Worm (Caenorhabditis elegans) whole organism, L1 larva: ENCODE results near the gene bath-46.

Experiments used
- C16A3.4 ChIP-seq: fragments of 150-350 bp; optimal IDR thresholded peaks from 2 replicates; lab custom pipeline; 2014; ENCODE audit warnings: missing biosample characterization, missing genetic modification characterization
- C34B4.2 ChIP-seq: sonication (generic microtip); optimal IDR thresholded peaks from 2 replicates; lab custom pipeline; 2017; ENCODE audit warnings: mild to moderate bottlenecking, missing genetic modification characterization, missing compliant biosample characterization
- ama-1 ChIP-seq: fragments of 150-350 bp; optimal IDR thresholded peaks from 2 replicates; lab custom pipeline; 2014
- blmp-1 ChIP-seq: fragments of 150-350 bp; optimal IDR thresholded peaks from 2 replicates; lab custom pipeline; 2014; ENCODE audit warnings: missing biosample characterization, missing genetic modification characterization
- dsc-1 ChIP-seq: sonication (generic microtip); optimal IDR thresholded peaks from 2 replicates; lab custom pipeline; 2016; ENCODE audit warnings: mild to moderate bottlenecking, missing genetic modification characterization, missing compliant biosample characterization
- efl-1 ChIP-seq, 4 experiments: fragments of 150-350 bp; optimal IDR thresholded peaks in 3 of 4; peaks in 1 of 4; 1 replicate in 1 of 4; 2 replicates in 3 of 4; lab custom pipeline; 2014; ENCODE audit warnings: missing biosample characterization in 2 of 4, missing genetic modification characterization in 2 of 4, missing genetic modification reagents in 2 of 4
- efl-3 ChIP-seq: fragments of 200-800 bp; sonication (Bioruptor generic); optimal IDR thresholded peaks from 2 replicates; lab custom pipeline; 2018; ENCODE audit warnings: mild to moderate bottlenecking, missing genetic modification characterization, missing compliant biosample characterization
- egl-27 ChIP-seq, 2 experiments: fragments of 150-350 bp in 1 of 2; sonication (generic microtip); optimal IDR thresholded peaks; 3 replicates each; lab custom pipeline; 2017 to 2018; ENCODE audit warnings: missing biosample characterization in 2 of 2, missing genetic modification characterization in 2 of 2, missing genetic modification reagents in 2 of 2
- elt-2 ChIP-seq: sonication (generic microtip); optimal IDR thresholded peaks from 2 replicates; lab custom pipeline; 2016; ENCODE audit warnings: missing genetic modification characterization, mild to moderate bottlenecking, inconsistent platforms, missing compliant biosample characterization, missing genetic modification reagents
- elt-3 ChIP-seq, 6 experiments: fragments of 150-350 bp in 1 of 6; sonication (generic microtip); optimal IDR thresholded peaks; 2 replicates each; lab custom pipeline; 2017 to 2018; ENCODE audit warnings: missing biosample characterization in 6 of 6, missing genetic modification characterization in 6 of 6, inconsistent platforms in 1 of 6
- fkh-4 ChIP-seq: sonication (generic microtip); optimal IDR thresholded peaks from 2 replicates; lab custom pipeline; 2016; ENCODE audit warnings: missing compliant biosample characterization, missing genetic modification characterization, borderline replicate concordance
- grh-1 ChIP-seq: fragments of 200-800 bp; sonication (Bioruptor generic); IDR thresholded peaks from 2 replicates; pipeline ENCODE4 v1.3.6; 2022; ENCODE audit warnings: missing genetic modification reagents, missing genetic modification characterization, missing compliant biosample characterization
- isw-1 ChIP-seq: fragments of 200-800 bp; sonication (Bioruptor generic); IDR thresholded peaks from 2 replicates; pipeline ENCODE4 v1.3.6; 2022; ENCODE audit warnings: missing genetic modification characterization, missing compliant biosample characterization
- jun-1 ChIP-seq: fragments of 150-350 bp; optimal IDR thresholded peaks from 2 replicates; lab custom pipeline; 2014; ENCODE audit warnings: missing biosample characterization, missing genetic modification reagents, missing genetic modification characterization
- lin-13 ChIP-seq: fragments of 150-350 bp; optimal IDR thresholded peaks from 2 replicates; lab custom pipeline; 2014; ENCODE audit warnings: missing biosample characterization, missing genetic modification reagents, missing genetic modification characterization
- lin-14 ChIP-seq: fragments of 200-800 bp; sonication (Bioruptor generic); optimal IDR thresholded peaks from 2 replicates; lab custom pipeline; 2018; ENCODE audit warnings: mild to moderate bottlenecking, missing genetic modification characterization, moderate library complexity, missing compliant biosample characterization
- lin-35 ChIP-seq, 2 experiments: fragments of 150-350 bp; optimal IDR thresholded peaks; 2 replicates each; lab custom pipeline; 2014; ENCODE audit warnings: missing biosample characterization in 2 of 2, missing genetic modification characterization in 2 of 2, missing genetic modification reagents in 2 of 2
- lir-3 ChIP-seq: sonication (generic microtip); optimal IDR thresholded peaks from 2 replicates; lab custom pipeline; 2016; ENCODE audit warnings: mild to moderate bottlenecking, missing genetic modification characterization, moderate library complexity, missing compliant biosample characterization; ENCODE audit not compliant: poor library complexity
- mab-9 ChIP-seq: fragments of 200-800 bp; sonication (Bioruptor generic); IDR thresholded peaks from 2 replicates; pipeline ENCODE4 v1.3.6; 2022; ENCODE audit warnings: missing genetic modification reagents, missing genetic modification characterization, missing compliant biosample characterization
- mdl-1 ChIP-seq, 2 experiments: fragments of 150-350 bp; optimal IDR thresholded peaks; 2 replicates each; lab custom pipeline; 2014 to 2017; ENCODE audit warnings: missing biosample characterization in 2 of 2, missing genetic modification characterization in 2 of 2, inconsistent platforms in 1 of 2
- mef-2 ChIP-seq: fragments of 150-350 bp; optimal IDR thresholded peaks from 2 replicates; lab custom pipeline; 2014; ENCODE audit warnings: missing biosample characterization, missing genetic modification characterization
- nhr-11 ChIP-seq: fragments of 150-350 bp; optimal IDR thresholded peaks from 2 replicates; lab custom pipeline; 2014; ENCODE audit warnings: missing biosample characterization, missing genetic modification characterization
- nhr-20 ChIP-seq: sonication (generic microtip); optimal IDR thresholded peaks from 2 replicates; lab custom pipeline; 2016; ENCODE audit warnings: mild to moderate bottlenecking, missing genetic modification characterization, missing compliant biosample characterization
- nhr-28 ChIP-seq: fragments of 150-350 bp; optimal IDR thresholded peaks from 2 replicates; lab custom pipeline; 2014; ENCODE audit warnings: missing biosample characterization, missing genetic modification characterization
- nhr-84 ChIP-seq: sonication (generic microtip); optimal IDR thresholded peaks from 2 replicates; lab custom pipeline; 2017; ENCODE audit warnings: missing biosample characterization, missing genetic modification characterization
- nhr-85 ChIP-seq: sonication (generic microtip); peaks from one replicate; lab custom pipeline; 2016; ENCODE audit warnings: missing genetic modification characterization, inconsistent platforms, missing compliant biosample characterization
- rnt-1 ChIP-seq: sonication (generic microtip); optimal IDR thresholded peaks from 2 replicates; lab custom pipeline; 2016; ENCODE audit warnings: mild to moderate bottlenecking, missing genetic modification characterization, moderate library complexity, missing compliant biosample characterization
- skn-1 ChIP-seq: fragments of 150-350 bp; optimal IDR thresholded peaks from 2 replicates; lab custom pipeline; 2014; ENCODE audit warnings: missing biosample characterization, missing genetic modification characterization
- snpc-4 ChIP-seq: fragments of 150-350 bp; optimal IDR thresholded peaks from 2 replicates; lab custom pipeline; 2014; ENCODE audit warnings: missing biosample characterization, missing genetic modification characterization
- snu-23 ChIP-seq: sonication (generic microtip); optimal IDR thresholded peaks from 2 replicates; lab custom pipeline; 2016; ENCODE audit warnings: missing genetic modification characterization, missing compliant biosample characterization
- sox-4 ChIP-seq: sonication (generic microtip); optimal IDR thresholded peaks from 2 replicates; lab custom pipeline; 2016; ENCODE audit warnings: missing genetic modification characterization, missing compliant biosample characterization
- sptf-1 ChIP-seq: fragments of 150-350 bp; optimal IDR thresholded peaks from 2 replicates; lab custom pipeline; 2014; ENCODE audit warnings: missing biosample characterization, missing genetic modification characterization
- swsn-7 ChIP-seq: sonication (generic microtip); optimal IDR thresholded peaks from 2 replicates; lab custom pipeline; 2016; ENCODE audit warnings: missing genetic modification characterization, missing compliant biosample characterization
- tbx-2 ChIP-seq: sonication (generic microtip); optimal IDR thresholded peaks from 2 replicates; lab custom pipeline; 2016; ENCODE audit warnings: missing genetic modification characterization, missing compliant biosample characterization
- tlp-1 ChIP-seq: fragments of 150-350 bp; optimal IDR thresholded peaks from 2 replicates; lab custom pipeline; 2014; ENCODE audit warnings: missing biosample characterization, missing genetic modification characterization
- zip-4 ChIP-seq: fragments of 200-800 bp; sonication (Bioruptor generic); optimal IDR thresholded peaks from 2 replicates; lab custom pipeline; 2018; ENCODE audit warnings: mild to moderate bottlenecking, missing genetic modification characterization, moderate library complexity, missing compliant biosample characterization
- ztf-4 ChIP-seq: fragments of 150-350 bp; optimal IDR thresholded peaks from 2 replicates; lab custom pipeline; 2014; ENCODE audit warnings: missing biosample characterization, missing genetic modification characterization

The bath-46 gene

ce11 chrII:1568214-1568613 is 29.5 kb upstream of the bath-46 start, which contains the start of gene fbxb-49:
fbxb-49 (plus strand) TSS chrII:1568514.
- no peak for TF ChIP-seq sox-4 (tag; lab: Kevin White, UChicago)
- TF ChIP-seq rnt-1: no peak
- no peak for TF ChIP-seq nhr-28 (tag; lab: Kevin White, UChicago)
- TF ChIP-seq mdl-1 (tag; optimal IDR thresholded peaks at IDR 0.05; lab: Kevin White, UChicago): no peak
- TF ChIP-seq grh-1: no peak

DNA sequence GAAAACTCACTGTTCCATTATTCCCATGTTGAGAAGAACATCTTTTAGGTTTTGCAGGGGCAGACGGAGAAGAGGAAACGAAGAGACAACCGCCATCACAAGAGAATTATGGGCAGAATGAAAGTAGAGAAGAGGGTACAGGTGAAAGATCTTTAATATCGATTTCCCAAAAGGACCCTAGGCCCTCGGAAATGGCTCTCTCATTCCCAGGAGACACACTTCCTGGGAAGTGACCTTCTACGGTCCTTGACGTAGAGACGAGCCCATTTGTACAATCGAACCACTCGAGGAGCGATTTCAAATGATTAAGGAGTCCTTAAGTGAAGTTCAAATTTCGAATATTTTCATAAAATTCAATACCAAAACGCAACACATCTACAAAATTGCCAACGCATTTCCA is 26.7 kb upstream of the bath-46 start, which contains the start of gene fbxb-46:
fbxb-46 (minus strand) TSS at position 101 of the 400 bp plus-strand sequence.
- TF ChIP-seq mdl-1 (tag; optimal IDR thresholded peaks at IDR 0.05; lab: Kevin White, UChicago): no peak
- no peak for TF ChIP-seq lir-3
- TF ChIP-seq lin-14: no peak
- TF ChIP-seq tlp-1 (tag; lab: Kevin White, UChicago): no peak
- no peak for TF ChIP-seq C34B4.2 (tag; lab: Kevin White, UChicago)
- no peak for TF ChIP-seq fkh-4
- no peak for TF ChIP-seq snu-23 (GFP tag; lab: Kevin White, UChicago)
- no peak for TF ChIP-seq jun-1 (tag; lab: Kevin White, UChicago)
- no peak for TF ChIP-seq nhr-11 (tag; lab: Kevin White, UChicago)
- TF ChIP-seq grh-1: no peak
- TF ChIP-seq swsn-7 (tag; lab: Kevin White, UChicago): no peak
- TF ChIP-seq skn-1 (tag; lab: Kevin White, UChicago): no peak
- TF ChIP-seq ama-1: no peak
- no peak for TF ChIP-seq mef-2 (tag; lab: Kevin White, UChicago)
- no peak for TF ChIP-seq tbx-2 (tag; lab: Kevin White, UChicago)
- no peak for TF ChIP-seq dsc-1
- TF ChIP-seq mab-9 (GFP tag; lab: Robert Waterston, UW): no peak
- TF ChIP-seq rnt-1: no peak
- TF ChIP-seq isw-1: no peak

- TF ChIP-seq nhr-85 (tag; lab: Kevin White, UChicago) (no peak), sptf-1 (tag; lab: Kevin White, UChicago) (no peak), zip-4 (no peak), efl-3 (GFP tag; lab: Kevin White, UChicago) (no peak), tbx-2 (tag; lab: Kevin White, UChicago) (no peak), nhr-84 (no peak), snpc-4 (tag; lab: Kevin White, UChicago) (no peak), tlp-1 (tag; lab: Kevin White, UChicago) (no peak), elt-3 (tag; optimal IDR thresholded peaks at IDR 0.05; lab: Kevin White, UChicago) (no peak), lin-13 (GFP tag; lab: Kevin White, UChicago) (no peak), nhr-20 (tag; lab: Kevin White, UChicago) (no peak), C16A3.4 (tag; lab: Kevin White, UChicago) (no peak), blmp-1 (tag; lab: Kevin White, UChicago) (no peak), ztf-4 (tag; lab: Kevin White, UChicago) (no peak)
Observed at ce11 chrII:1576030-1576429, 21.7 kb upstream of the bath-46 start, which contains the start of gene K05F6.10. K05F6.10 (minus strand) TSS chrII:1576130.

DNA sequence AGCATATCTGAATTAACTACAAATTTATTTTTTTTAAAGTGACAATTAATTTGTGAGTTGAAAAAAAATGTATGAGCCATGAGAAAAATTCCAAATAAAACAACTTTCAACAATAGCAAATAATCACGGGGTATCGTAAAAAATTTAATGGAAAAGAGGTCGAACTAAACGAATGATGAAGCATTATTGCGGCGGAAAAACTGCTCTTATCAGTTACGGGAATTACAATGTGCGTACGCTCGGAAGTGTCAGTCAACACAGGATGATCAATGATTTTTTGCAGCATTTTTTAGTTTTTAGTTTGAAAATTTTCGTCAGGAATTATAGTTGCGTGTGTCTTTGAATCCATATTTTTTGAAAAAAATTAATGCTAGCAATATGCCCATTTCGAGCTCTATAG is 20.9 kb upstream of the bath-46 start:
- TF ChIP-seq egl-27 (tag; optimal IDR thresholded peaks at IDR 0.05; lab: Kevin White, UChicago) (no peak), lin-35 (GFP tag; optimal IDR thresholded peaks at IDR 0.05; lab: Kevin White, UChicago) (peak in 1 of 2 experiments; percentile 29), elt-2 (peak; percentile 73), jun-1 (tag; lab: Kevin White, UChicago) (peak; percentile 12), efl-1 (optimal IDR thresholded peaks at IDR 0.05; lab: Kevin White, UChicago) (no peak), efl-1 (GFP tag; optimal IDR thresholded peaks at IDR 0.05 in 1 of 2; lab: Kevin White, UChicago) (peak in 1 of 2 experiments; percentile 16)
